Fruit fly (Drosophila melanogaster) whole organism, embryonic: ENCODE results near the gene mRpS2.

Experiments used
- Ada2b ChIP-seq: fragments of 200-800 bp; sonication (Bioruptor generic); IDR thresholded peaks from 2 replicates; pipeline ENCODE4 v1.3.6; 2022; ENCODE audit warnings: missing biosample characterization, missing genetic modification characterization
- Blimp-1 ChIP-seq: fragments of 200-800 bp; sonication (Bioruptor generic); optimal IDR thresholded peaks from 3 replicates; lab custom pipeline; 2018; ENCODE audit warnings: missing biosample characterization, missing genetic modification characterization, mild to moderate bottlenecking, moderate library complexity, missing genetic modification reagents
- CG10267 ChIP-seq: fragments of 200-800 bp; sonication (Bioruptor generic); optimal IDR thresholded peaks from 2 replicates; lab custom pipeline; 2018; ENCODE audit warnings: missing biosample characterization, mild to moderate bottlenecking, missing genetic modification characterization, moderate library complexity
- CG12071 ChIP-seq: fragments of 200-800 bp; sonication (Bioruptor generic); optimal IDR thresholded peaks from 3 replicates; lab custom pipeline; 2018; ENCODE audit warnings: missing biosample characterization, mild to moderate bottlenecking, missing genetic modification characterization
- CG1233 ChIP-seq: fragments of 200-800 bp; sonication (Bioruptor generic); optimal IDR thresholded peaks from 4 replicates; lab custom pipeline; 2018; ENCODE audit warnings: missing biosample characterization, mild to moderate bottlenecking, missing genetic modification characterization
- CG12744 ChIP-seq: fragments of 200-800 bp; sonication (Bioruptor generic); optimal IDR thresholded peaks from 2 replicates; lab custom pipeline; 2016; ENCODE audit warnings: missing biosample characterization, missing genetic modification characterization
- CG14860 ChIP-seq: fragments of 200-800 bp; sonication (Bioruptor generic); IDR thresholded peaks from 3 replicates; pipeline ENCODE4 v1.3.6; 2022; ENCODE audit warnings: missing biosample characterization, missing genetic modification characterization; ENCODE audit not compliant: partially characterized antibody
- CG14965 ChIP-seq: fragments of 200-800 bp; sonication (Bioruptor generic); optimal IDR thresholded peaks from 2 replicates; lab custom pipeline; 2016; ENCODE audit warnings: missing biosample characterization, missing genetic modification characterization, borderline replicate concordance
- CG15073 ChIP-seq: fragments of 200-800 bp; sonication (Bioruptor generic); optimal IDR thresholded peaks from 2 replicates; lab custom pipeline; 2016; ENCODE audit warnings: missing biosample characterization, missing genetic modification characterization
- CG2129 ChIP-seq: fragments of 200-800 bp; sonication (Bioruptor generic); IDR thresholded peaks from 2 replicates; pipeline ENCODE4 v1.3.6; 2022; ENCODE audit warnings: missing biosample characterization, missing genetic modification characterization; ENCODE audit not compliant: partially characterized antibody
- CG31441 ChIP-seq: fragments of 200-800 bp; sonication (Bioruptor generic); IDR thresholded peaks from 2 replicates; pipeline ENCODE4 v1.3.6; 2022; ENCODE audit warnings: missing biosample characterization, missing genetic modification characterization
- CG4328 ChIP-seq: fragments of 200-800 bp; sonication (Bioruptor generic); optimal IDR thresholded peaks from 3 replicates; lab custom pipeline; 2017; ENCODE audit warnings: missing biosample characterization, missing genetic modification reagents, missing genetic modification characterization
- CG4404 ChIP-seq: fragments of 200-800 bp; sonication (Bioruptor generic); IDR thresholded peaks from 2 replicates; pipeline ENCODE4 v1.3.6; 2022; ENCODE audit warnings: missing biosample characterization, missing genetic modification characterization
- CG4424 ChIP-seq: fragments of 200-800 bp; sonication (Bioruptor generic); optimal IDR thresholded peaks from 3 replicates; lab custom pipeline; 2016; ENCODE audit warnings: missing biosample characterization, missing genetic modification characterization
- CG6654 ChIP-seq: fragments of 200-800 bp; sonication (Bioruptor generic); optimal IDR thresholded peaks from 2 replicates; lab custom pipeline; 2017; ENCODE audit warnings: missing biosample characterization, mild to moderate bottlenecking, missing genetic modification characterization
- CG8281 ChIP-seq: fragments of 200-800 bp; sonication (Bioruptor generic); optimal IDR thresholded peaks from 2 replicates; lab custom pipeline; 2018; ENCODE audit warnings: missing biosample characterization, mild to moderate bottlenecking, missing genetic modification characterization, moderate library complexity
- Dip3 ChIP-seq: fragments of 200-800 bp; sonication (Bioruptor generic); optimal IDR thresholded peaks from 3 replicates; lab custom pipeline; 2016; ENCODE audit warnings: missing biosample characterization, missing genetic modification characterization
- Dref ChIP-seq: fragments of 200-800 bp; sonication (Bioruptor generic); IDR thresholded peaks from 2 replicates; pipeline ENCODE4 v1.3.6; 2022; ENCODE audit warnings: missing biosample characterization, missing genetic modification characterization
- E2f2 ChIP-seq: fragments of 200-800 bp; sonication (Bioruptor generic); IDR thresholded peaks from 2 replicates; pipeline ENCODE4 v1.3.6; 2022; ENCODE audit warnings: missing biosample characterization, missing genetic modification characterization
- Gsc ChIP-seq: fragments of 200-800 bp; sonication (Bioruptor generic); IDR thresholded peaks from 2 replicates; pipeline ENCODE4 v1.3.6; 2022; ENCODE audit warnings: missing biosample characterization, missing genetic modification characterization
- HLH3B ChIP-seq: fragments of 200-800 bp; sonication (Bioruptor generic); IDR thresholded peaks from 2 replicates; pipeline ENCODE4 v1.3.6; 2022; ENCODE audit warnings: missing biosample characterization, missing genetic modification characterization
- MBD-R2 ChIP-seq: fragments of 200-800 bp; sonication (Bioruptor generic); IDR thresholded peaks from 2 replicates; pipeline ENCODE4 v1.3.6; 2022; ENCODE audit warnings: missing biosample characterization, missing genetic modification characterization
- Neu2 ChIP-seq: fragments of 200-800 bp; sonication (Bioruptor generic); optimal IDR thresholded peaks from 3 replicates; lab custom pipeline; 2016; ENCODE audit warnings: missing biosample characterization, missing genetic modification characterization, borderline replicate concordance
- Oaz ChIP-seq: fragments of 200-800 bp; sonication (Bioruptor generic); IDR thresholded peaks from 2 replicates; pipeline ENCODE4 v1.3.6; 2022; ENCODE audit warnings: missing biosample characterization, missing genetic modification characterization
- Side ChIP-seq: fragments of 200-800 bp; sonication (Bioruptor generic); optimal IDR thresholded peaks from 2 replicates; lab custom pipeline; 2016; ENCODE audit warnings: missing biosample characterization, missing genetic modification characterization
- Sox102F ChIP-seq: fragments of 200-800 bp; sonication (Bioruptor generic); optimal IDR thresholded peaks from 2 replicates; lab custom pipeline; 2018; ENCODE audit warnings: missing biosample characterization, mild to moderate bottlenecking, missing genetic modification characterization, moderate library complexity
- Sry-δ ChIP-seq: fragments of 200-800 bp; sonication (Bioruptor generic); optimal IDR thresholded peaks from 2 replicates; lab custom pipeline; 2016; ENCODE audit warnings: missing biosample characterization, missing genetic modification characterization
- Xrp1 ChIP-seq: fragments of 200-800 bp; sonication (Bioruptor generic); IDR thresholded peaks from 2 replicates; pipeline ENCODE4 v1.3.6; 2022; ENCODE audit warnings: missing biosample characterization, missing genetic modification characterization
- YL-1 ChIP-seq: fragments of 200-800 bp; sonication (Bioruptor generic); optimal IDR thresholded peaks from 3 replicates; lab custom pipeline; 2017; ENCODE audit warnings: missing biosample characterization, mild to moderate bottlenecking, missing genetic modification characterization
- cato ChIP-seq: fragments of 200-800 bp; sonication (Bioruptor generic); optimal IDR thresholded peaks from 2 replicates; lab custom pipeline; 2016; ENCODE audit warnings: missing biosample characterization, missing genetic modification characterization, borderline replicate concordance
- chn ChIP-seq: fragments of 200-800 bp; sonication (Bioruptor generic); optimal IDR thresholded peaks from 2 replicates; lab custom pipeline; 2016; ENCODE audit warnings: missing biosample characterization, missing genetic modification characterization
- croc ChIP-seq: fragments of 200-800 bp; sonication (Bioruptor generic); conservative IDR thresholded peaks from 3 replicates; pipeline ENCODE4 v1.3.6; 2022; ENCODE audit warnings: missing biosample characterization, missing genetic modification characterization
- en ChIP-seq: fragments of 200-800 bp; sonication (Bioruptor generic); optimal IDR thresholded peaks from 2 replicates; lab custom pipeline; 2016; ENCODE audit warnings: missing biosample characterization, missing genetic modification characterization
- eyg ChIP-seq: fragments of 200-800 bp; sonication (Bioruptor generic); optimal IDR thresholded peaks from 3 replicates; lab custom pipeline; 2016; ENCODE audit warnings: missing biosample characterization, missing genetic modification characterization
- fd102C ChIP-seq: fragments of 200-800 bp; sonication (Bioruptor generic); optimal IDR thresholded peaks from 2 replicates; lab custom pipeline; 2018; ENCODE audit warnings: missing biosample characterization, mild to moderate bottlenecking, missing genetic modification characterization, moderate library complexity
- hbn ChIP-seq: fragments of 200-800 bp; sonication (Bioruptor generic); IDR thresholded peaks from 2 replicates; pipeline ENCODE4 v1.3.6; 2022; ENCODE audit warnings: missing biosample characterization, missing genetic modification characterization; ENCODE audit not compliant: partially characterized antibody
- hkb ChIP-seq, 2 experiments: fragments of 200-800 bp in 1 of 2; fragments of >200 bp in 1 of 2; sonication (Bioruptor generic) in 1 of 2; IDR thresholded peaks in 1 of 2; optimal IDR thresholded peaks in 1 of 2; 2 replicates each; pipeline versions ENCODE4 v1.3.6 to Lab custom; 2017 to 2022; ENCODE audit warnings: missing biosample characterization in 1 of 2, missing genetic modification characterization in 1 of 2
- jigr1 ChIP-seq: fragments of 200-800 bp; sonication (Bioruptor generic); IDR thresholded peaks from 3 replicates; pipeline ENCODE4 v1.3.6; 2022; ENCODE audit warnings: missing biosample characterization, missing genetic modification characterization
- otp ChIP-seq: fragments of 200-800 bp; sonication (Bioruptor generic); IDR thresholded peaks from 3 replicates; pipeline ENCODE4, ENCODE4 v1.3.6; 2022; ENCODE audit warnings: missing biosample characterization, missing genetic modification characterization
- peb ChIP-seq: fragments of 200-800 bp; sonication (Bioruptor generic); IDR thresholded peaks from 2 replicates; pipeline ENCODE4 v1.3.6; 2022; ENCODE audit warnings: missing biosample characterization, missing genetic modification characterization
- phol ChIP-seq: fragments of 200-800 bp; sonication (Bioruptor generic); optimal IDR thresholded peaks from 3 replicates; lab custom pipeline; 2018; ENCODE audit warnings: missing biosample characterization, mild to moderate bottlenecking, missing genetic modification characterization, moderate library complexity
- run ChIP-seq: fragments of 200-800 bp; sonication (Bioruptor generic); optimal IDR thresholded peaks from 3 replicates; lab custom pipeline; 2018; ENCODE audit warnings: missing biosample characterization, mild to moderate bottlenecking, missing genetic modification characterization
- salm ChIP-seq: fragments of 200-800 bp; sonication (Bioruptor generic); optimal IDR thresholded peaks from 2 replicates; lab custom pipeline; 2018; ENCODE audit warnings: missing biosample characterization, mild to moderate bottlenecking, missing genetic modification characterization
- sc ChIP-seq, 3 experiments: fragments of >200 bp in 2 of 3; fragments of 200-800 bp in 1 of 3; sonication (Bioruptor generic) in 1 of 3; optimal IDR thresholded peaks; 2 replicates in 2 of 3; 3 replicates in 1 of 3; lab custom pipeline; 2017; ENCODE audit warnings: mild to moderate bottlenecking in 1 of 3, missing biosample characterization in 1 of 3, missing genetic modification characterization in 1 of 3, missing genetic modification reagents in 1 of 3
- sr ChIP-seq: fragments of 200-800 bp; sonication (Bioruptor generic); IDR thresholded peaks from 3 replicates; pipeline ENCODE4 v1.3.6; 2022; ENCODE audit warnings: missing biosample characterization, missing genetic modification characterization
- vfl ChIP-seq: fragments of 200-800 bp; sonication (Bioruptor generic); optimal IDR thresholded peaks from 2 replicates; lab custom pipeline; 2016; ENCODE audit warnings: missing biosample characterization, missing genetic modification characterization
- zen ChIP-seq: fragments of 200-800 bp; sonication (Bioruptor generic); optimal IDR thresholded peaks from 3 replicates; lab custom pipeline; 2018; ENCODE audit warnings: missing biosample characterization, mild to moderate bottlenecking, missing genetic modification characterization, moderate library complexity

The mRpS2 gene

DNA sequence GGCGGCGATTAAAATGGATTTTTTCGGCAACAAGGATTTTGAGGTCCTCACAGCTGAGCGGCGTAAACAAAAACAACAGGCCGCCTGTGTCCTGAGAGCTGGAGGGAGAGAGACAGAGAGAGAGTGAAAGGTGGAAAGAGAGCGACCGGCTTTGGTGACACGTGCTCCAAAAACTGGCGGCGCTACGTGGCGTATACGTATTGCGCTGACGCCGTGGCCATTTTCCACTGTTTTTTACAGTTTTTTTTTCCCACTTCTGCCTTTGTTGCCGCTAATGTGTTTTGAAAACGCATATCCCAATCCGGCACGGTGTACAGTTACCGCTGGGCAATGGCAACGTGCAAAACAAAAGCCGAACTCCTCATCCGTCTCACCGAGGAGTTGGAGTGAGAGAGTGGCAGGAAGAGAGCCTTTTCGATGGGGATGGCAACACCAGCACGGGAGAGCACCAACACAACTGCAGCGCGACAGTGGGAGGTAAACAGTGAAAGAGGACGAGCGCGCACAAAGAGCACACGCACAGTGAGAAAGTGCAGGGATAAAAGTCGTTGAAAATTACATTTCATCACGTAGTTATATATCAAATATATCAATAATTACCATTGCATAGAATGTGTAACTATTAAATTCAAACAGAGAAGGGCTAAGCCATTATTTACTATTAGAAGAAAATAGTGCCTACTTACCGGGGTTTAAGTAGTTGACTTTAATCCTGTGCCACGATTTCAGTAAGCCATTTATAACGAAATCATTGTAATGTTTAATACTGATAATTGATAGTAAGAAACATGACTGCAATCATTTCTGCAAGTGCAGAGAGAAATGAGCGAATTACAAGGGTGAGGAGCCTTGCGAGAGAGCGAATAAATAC is 29.5 kb downstream of the mRpS2 start (continued):
- TF ChIP-seq Oaz (peak; percentile 12; the same call in 1 of the 2 replicates), phol (tag; lab: Kevin White, UChicago) (peak; percentile 56), sc (optimal IDR thresholded peaks at IDR 0.05; lab: Kevin White, UChicago) (no peak), sc (GFP tag; optimal IDR thresholded peaks at IDR 0.05; lab: Kevin White, UChicago) (peak; percentile 70), hbn (GFP tag; lab: Robert Waterston, UW) (no peak), CG14860 (GFP tag; lab: Robert Waterston, UW) (no peak), CG8281 (tag; lab: Kevin White, UChicago) (peak; percentile 15), zen (tag; lab: Kevin White, UChicago) (peak; percentile 79), chn (GFP tag; lab: Kevin White, UChicago) (peak; percentile 18), MBD-R2 (GFP tag; lab: Robert Waterston, UW) (no peak), Gsc (GFP tag; lab: Robert Waterston, UW) (no peak), Neu2 (GFP tag; lab: Kevin White, UChicago) (no peak), HLH3B (GFP tag; lab: Robert Waterston, UW) (peak; percentile 44; the same call in 1 of the 2 replicates), CG12071 (GFP tag; lab: Kevin White, UChicago) (peak; percentile 16), hkb (optimal IDR thresholded peaks at IDR 0.05; lab: Kevin White, UChicago) (no peak), hkb (GFP tag; IDR thresholded peaks at IDR 0.05; lab: Robert Waterston, UW) (peak; percentile 6), CG4328 (GFP tag; lab: Kevin White, UChicago) (peak; percentile 49), run (tag; lab: Kevin White, UChicago) (peak; percentile 28), CG6654 (GFP tag; lab: Kevin White, UChicago) (peak; percentile 19), Sox102F (GFP tag; lab: Kevin White, UChicago) (peak; percentile 52), CG1233 (GFP tag; lab: Kevin White, UChicago) (peak; percentile 57), fd102C (GFP tag; lab: Kevin White, UChicago) (peak; percentile 68), CG2129 (GFP tag; lab: Robert Waterston, UW) (no peak), cato (GFP tag; lab: Kevin White, UChicago) (peak; percentile 24), CG14965 (GFP tag; lab: Kevin White, UChicago) (no peak), vfl (GFP tag; lab: Kevin White, UChicago) (no peak), peb (peak; percentile 66), Dip3 (GFP tag; lab: Kevin White, UChicago) (peak; percentile 21), Ada2b (GFP tag; lab: Robert Waterston, UW) (peak; percentile 48), en (GFP tag; lab: Kevin White, UChicago) (no peak), CG4404 (peak; percentile 25), jigr1 (peak; percentile 43; the same call in 1 of the 3 replicates), Blimp-1 (GFP tag; lab: Kevin White, UChicago) (peak; percentile 2), eyg (peak; percentile 21), YL-1 (GFP tag; lab: Kevin White, UChicago) (no peak), CG31441 (GFP tag; lab: Robert Waterston, UW) (peak; percentile 67; the same call in 1 of the 2 replicates), E2f2 (GFP tag; lab: Robert Waterston, UW) (peak; percentile 53), salm (no peak), Side (GFP tag; lab: Kevin White, UChicago) (no peak), sr (GFP tag; lab: Robert Waterston, UW) (no peak), CG4424 (no peak), CG10267 (tag; lab: Kevin White, UChicago) (peak; percentile 67), CG12744 (no peak), Sry-δ (GFP tag; lab: Kevin White, UChicago) (no peak), CG15073 (GFP tag; lab: Kevin White, UChicago) (no peak), Xrp1 (GFP tag; lab: Robert Waterston, UW) (peak; percentile 51), croc (no peak; the same call in 1 of the 3 replicates), otp (GFP tag; lab: Robert Waterston, UW) (no peak), Dref (GFP tag; lab: Robert Waterston, UW) (no peak)
